Fruit fly (Drosophila melanogaster) whole organism, pupa: ENCODE data around the gene Mlp84B.

Experiments used
- CG13204 ChIP-seq: fragments of 200-800 bp; sonication (Bioruptor generic); optimal IDR thresholded peaks from 2 replicates; lab custom pipeline; 2018; ENCODE audit warnings: missing biosample characterization, mild to moderate bottlenecking, missing genetic modification characterization, moderate library complexity
- EcR ChIP-seq: fragments of 200-800 bp; sonication (Bioruptor generic); optimal IDR thresholded peaks from 3 replicates; lab custom pipeline; 2019; ENCODE audit warnings: missing biosample characterization, missing genetic modification characterization, mild to moderate bottlenecking, moderate library complexity, missing genetic modification reagents

The Mlp84B gene

DNA sequence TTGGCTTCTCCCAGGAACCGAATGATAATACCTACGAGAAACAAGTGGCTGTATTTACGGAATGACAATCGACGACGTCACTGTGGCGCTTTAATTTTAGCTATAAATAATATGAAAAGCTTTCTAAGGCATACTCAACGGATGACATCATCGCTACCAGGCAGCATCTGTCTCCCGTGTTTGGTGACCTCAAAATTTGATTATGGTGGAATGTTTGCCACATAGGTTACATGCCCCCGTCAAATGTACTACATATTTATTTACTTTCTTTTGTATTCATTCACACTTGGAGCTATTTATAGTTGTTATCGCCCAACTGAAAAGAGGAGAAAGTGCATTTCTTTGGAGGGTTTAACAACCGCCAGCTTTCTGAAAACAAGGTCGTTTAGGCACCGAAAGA lies 51.3 kb downstream of the Mlp84B start:
- no peak for TF ChIP-seq CG13204 (GFP tag; lab: Kevin White, UChicago)
- peak; percentile 60 for TF ChIP-seq EcR (GFP tag; lab: Kevin White, UChicago)
